Fruit fly (Drosophila melanogaster) whole organism, wandering third instar larva: Measurements from ENCODE around the gene CG34256.

ENCODE experiments used
- CG9705 ChIP-seq: fragments of 200-800 bp; sonication (Bioruptor generic); optimal IDR thresholded peaks from 2 replicates; lab custom pipeline; 2018; ENCODE audit warnings: missing biosample characterization, mild to moderate bottlenecking, missing genetic modification characterization
- CrebA ChIP-seq: fragments of 200-800 bp; sonication (Bioruptor generic); optimal IDR thresholded peaks from 2 replicates; lab custom pipeline; 2016; ENCODE audit warnings: missing biosample characterization, mild to moderate bottlenecking, missing genetic modification characterization, borderline replicate concordance
- Jra ChIP-seq: sonication (Bioruptor generic); optimal IDR thresholded peaks from 2 replicates; lab custom pipeline; 2016; ENCODE audit warnings: missing biosample characterization, missing genetic modification characterization
- Mio ChIP-seq: sonication (Bioruptor generic); optimal IDR thresholded peaks from 2 replicates; lab custom pipeline; 2016; ENCODE audit warnings: missing biosample characterization, missing genetic modification characterization
- dl ChIP-seq, 2 experiments: fragments of 175-275, 200-275 bp in 1 of 2; fragments of 200-275 bp in 1 of 2; sonication (Bioruptor generic); optimal IDR thresholded peaks; lab custom pipeline; 2018; ENCODE audit warnings: mild to moderate bottlenecking in 2 of 2, missing biosample characterization in 2 of 2, missing genetic modification characterization in 2 of 2, moderate library complexity in 2 of 2; ENCODE audit not compliant: partially characterized antibody in 2 of 2, insufficient read depth in 1 of 2
- h ChIP-seq: fragments of 200-800 bp; sonication (Bioruptor generic); optimal IDR thresholded peaks from 3 replicates; lab custom pipeline; 2016; ENCODE audit warnings: missing biosample characterization, mild to moderate bottlenecking, missing genetic modification characterization
- usp ChIP-seq: fragments of >200 bp; optimal IDR thresholded peaks from 2 replicates; lab custom pipeline; 2017; ENCODE audit warnings: missing biosample characterization, missing genetic modification characterization

DNA sequence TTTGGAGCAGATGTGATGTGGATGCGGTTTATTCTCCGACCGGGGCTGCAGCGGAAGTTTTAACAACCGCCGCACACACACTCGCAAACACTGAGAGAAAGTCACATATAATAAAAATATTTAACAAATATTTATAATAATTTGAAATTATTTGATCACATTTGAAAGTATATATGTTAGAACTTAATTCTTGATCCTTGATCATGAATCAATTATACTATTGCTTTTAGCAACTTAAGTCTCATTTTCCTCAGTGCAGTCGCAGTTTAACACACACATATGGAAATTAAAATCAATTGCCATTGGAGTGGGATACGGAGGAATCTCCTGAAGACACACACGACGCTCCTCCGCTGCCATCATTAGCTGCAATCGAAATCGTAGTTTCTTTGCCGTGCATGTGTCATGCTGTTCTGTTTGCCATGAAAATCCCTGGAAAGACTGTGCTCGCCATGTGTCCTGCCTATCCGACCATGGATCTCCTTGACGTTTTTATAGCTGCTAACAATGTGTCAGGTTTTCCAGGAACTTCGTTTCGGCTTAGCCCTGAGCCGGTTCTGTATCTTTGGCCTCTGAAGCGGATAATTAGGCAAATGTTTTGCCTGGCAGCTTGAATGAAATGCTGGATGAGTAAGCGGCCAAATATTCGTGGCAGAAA is 43.7 kb upstream of the CG34256 start:
- TF ChIP-seq dl (GFP tag; optimal IDR thresholded peaks at IDR 0.05; lab: Kevin White, UChicago; ENCODE audit: insufficient read depth in 1 of 2, partially characterized antibody in 2 of 2) (no peak), CrebA (GFP tag; lab: Kevin White, UChicago) (no peak), Jra (GFP tag; lab: Kevin White, UChicago) (no peak), usp (GFP tag; lab: Kevin White, UChicago) (no peak), CG9705 (no peak), h (GFP tag; lab: Kevin White, UChicago) (peak; percentile 64), Mio (GFP tag; lab: Kevin White, UChicago) (no peak)
